Worm (Caenorhabditis elegans): ENCODE data around the gene tars-1.

The tars-1 gene

DNA sequence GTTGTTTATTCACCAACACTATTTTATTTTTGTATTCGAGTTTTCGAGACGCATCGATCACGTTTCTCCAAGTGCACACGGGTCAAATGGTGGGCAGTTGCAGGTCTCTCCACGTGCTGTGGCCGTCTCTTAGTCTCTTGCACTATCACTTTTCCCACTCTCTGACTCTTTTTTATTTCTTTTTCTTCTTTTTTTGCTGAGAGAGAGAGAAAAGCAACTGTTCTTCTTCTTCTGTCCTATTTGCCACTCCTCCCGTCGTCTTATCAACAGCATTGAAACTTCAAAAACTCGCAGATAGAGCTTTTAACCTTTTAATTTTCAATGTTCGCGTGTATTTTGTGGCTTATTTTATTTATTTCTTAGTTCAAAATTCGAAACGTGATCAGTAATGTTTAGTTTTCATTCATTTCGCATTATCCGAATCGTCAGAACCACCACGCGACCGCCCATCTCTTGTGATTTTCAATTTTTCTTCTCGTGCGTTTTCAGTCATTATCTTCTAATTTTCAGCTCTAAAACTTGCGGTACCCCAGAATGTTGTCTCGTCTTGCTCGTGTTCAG is 33.2 kb upstream of the tars-1 start, which contains the start of gene alh-8 (continued):
- TF ChIP-seq grh-1 (GFP tag; IDR thresholded peaks at IDR 0.05), result no peak
- TF ChIP-seq skn-1 (tag; optimal IDR thresholded peaks at IDR 0.05), result peak; percentile 29
- no peak for TF ChIP-seq hpl-2 (GFP tag; optimal IDR thresholded peaks at IDR 0.05)
- TF ChIP-seq nhr-71 (tag; optimal IDR thresholded peaks at IDR 0.05), result peak; percentile 86
- TF ChIP-seq nhr-20 (tag; optimal IDR thresholded peaks at IDR 0.05), result peak; percentile 76
- peak; percentile 29 for TF ChIP-seq xbp-1 (tag; optimal IDR thresholded peaks at IDR 0.05)
- TF ChIP-seq ztf-4 (tag; optimal IDR thresholded peaks at IDR 0.05), result peak; percentile 45
- peak; percentile 46 for TF ChIP-seq C16A3.4 (tag; optimal IDR thresholded peaks at IDR 0.05)
- no peak for TF ChIP-seq unc-62 (GFP tag; optimal IDR thresholded peaks at IDR 0.05)
- peak in 2 of 6 experiments; percentile 1 to 15 for TF ChIP-seq elt-3 (tag; optimal IDR thresholded peaks at IDR 0.05)
- no peak for TF ChIP-seq aly-2 (tag; optimal IDR thresholded peaks at IDR 0.05)
- TF ChIP-seq ztf-11 (tag; optimal IDR thresholded peaks at IDR 0.05), result no peak
- peak; percentile 15 to 30 for TF ChIP-seq efl-1 (optimal IDR thresholded peaks at IDR 0.05)
- TF ChIP-seq efl-1 (GFP tag; optimal IDR thresholded peaks at IDR 0.05 in 1 of 2), result no peak
- peak; percentile 21 for TF ChIP-seq blmp-1 (tag; optimal IDR thresholded peaks at IDR 0.05)
- peak; percentile 40 for TF ChIP-seq pag-3 (tag; optimal IDR thresholded peaks at IDR 0.05; ENCODE audit: borderline replicate concordance, insufficient read depth)
- no peak for TF ChIP-seq egl-27 (tag; optimal IDR thresholded peaks at IDR 0.05)
- TF ChIP-seq vab-15 (tag; optimal IDR thresholded peaks at IDR 0.05), result no peak
- TF ChIP-seq mdl-1 (tag; optimal IDR thresholded peaks at IDR 0.05), result peak in 1 of 2 experiments; percentile 94
- TF ChIP-seq ceh-8 (GFP tag; optimal IDR thresholded peaks at IDR 0.05), result no peak
- peak in 2 of 3 experiments; percentile 22 to 38 for TF ChIP-seq dpl-1 (GFP tag; optimal IDR thresholded peaks at IDR 0.05)

DNA sequence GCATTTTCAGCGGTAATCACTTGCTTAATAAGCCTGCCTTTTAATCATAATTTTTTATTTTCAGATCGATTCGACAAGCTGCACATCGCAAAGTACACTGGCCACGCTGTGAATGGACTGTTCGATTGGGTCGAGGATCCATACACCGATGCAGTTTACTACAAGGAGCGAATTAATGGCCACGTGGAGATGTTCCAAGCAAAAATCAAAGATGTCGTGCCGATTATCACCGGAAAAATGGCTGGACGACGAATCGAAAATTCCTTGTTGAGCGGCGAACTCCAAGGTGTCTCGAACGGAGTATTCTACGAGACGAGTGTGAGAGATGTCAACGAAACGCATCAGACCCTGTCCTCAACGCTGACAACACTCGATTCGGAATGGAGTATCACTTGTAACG is 32.0 kb upstream of the tars-1 start:
- TF ChIP-seq mep-1 (tag; optimal IDR thresholded peaks at IDR 0.05), result no peak
- TF ChIP-seq hpl-2 (GFP tag; optimal IDR thresholded peaks at IDR 0.05), result no peak
- no peak for TF ChIP-seq unc-98 (GFP tag; IDR thresholded peaks at IDR 0.05)
- TF ChIP-seq blmp-1 (tag; optimal IDR thresholded peaks at IDR 0.05), result no peak
- no peak for TF ChIP-seq nhr-90 (tag; optimal IDR thresholded peaks at IDR 0.05; ENCODE audit: poor library complexity)
- TF ChIP-seq nhr-19 (GFP tag; conservative IDR thresholded peaks at IDR 0.05), result no peak
- TF ChIP-seq ets-5 (GFP tag; IDR thresholded peaks at IDR 0.05), result no peak
- no peak for TF ChIP-seq ceh-90 (tag; optimal IDR thresholded peaks at IDR 0.05)
- TF ChIP-seq fos-1 (tag; optimal IDR thresholded peaks at IDR 0.05), result no peak
- no peak for TF ChIP-seq sox-4 (tag; optimal IDR thresholded peaks at IDR 0.05)
- TF ChIP-seq lsy-2 (tag; optimal IDR thresholded peaks at IDR 0.05), result no peak
- no peak for TF ChIP-seq tlp-1 (tag; optimal IDR thresholded peaks at IDR 0.05)
- no peak for TF ChIP-seq fkh-4 (tag; optimal IDR thresholded peaks at IDR 0.05; ENCODE audit: borderline replicate concordance)
- TF ChIP-seq unc-30 (tag; optimal IDR thresholded peaks at IDR 0.05), result no peak

DNA sequence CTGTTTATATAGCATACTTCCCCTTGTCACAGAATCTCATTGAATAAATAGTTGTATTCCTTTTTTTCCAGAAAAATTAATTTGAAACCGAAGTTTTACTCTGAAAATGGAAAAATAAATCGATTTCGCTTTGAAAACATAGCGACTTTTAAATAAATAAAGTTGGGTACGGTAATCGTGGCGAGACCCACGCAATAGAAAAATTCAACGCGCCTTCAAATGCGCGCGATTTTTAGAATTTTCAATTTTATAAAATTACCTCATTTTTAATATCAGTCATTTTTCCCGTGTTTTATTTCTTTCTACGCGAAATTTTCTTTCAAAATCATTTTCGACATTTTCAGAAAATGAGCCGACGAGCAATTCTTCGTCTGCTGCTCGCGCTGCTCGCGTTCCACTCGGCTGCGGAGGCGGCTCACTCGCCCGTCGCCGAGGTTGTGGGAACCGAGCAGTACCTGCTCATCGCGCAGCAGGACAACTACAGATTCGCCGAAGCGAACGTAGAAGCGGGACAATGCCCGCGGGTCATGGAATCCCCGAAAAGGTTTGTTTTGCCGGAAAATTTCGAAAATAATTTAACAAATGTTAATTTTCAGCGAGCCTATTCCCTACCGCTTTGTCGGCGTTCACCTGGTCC is 31.1 kb upstream of the tars-1 start, which contains the start of gene F13D12.5:
F13D12.5 (plus strand) TSS at position 345 of the 637 bp plus-strand sequence.
- TF ChIP-seq fkh-4 (tag; optimal IDR thresholded peaks at IDR 0.05; ENCODE audit: borderline replicate concordance) (no peak), nhr-71 (tag; optimal IDR thresholded peaks at IDR 0.05) (peak; percentile 30)

DNA sequence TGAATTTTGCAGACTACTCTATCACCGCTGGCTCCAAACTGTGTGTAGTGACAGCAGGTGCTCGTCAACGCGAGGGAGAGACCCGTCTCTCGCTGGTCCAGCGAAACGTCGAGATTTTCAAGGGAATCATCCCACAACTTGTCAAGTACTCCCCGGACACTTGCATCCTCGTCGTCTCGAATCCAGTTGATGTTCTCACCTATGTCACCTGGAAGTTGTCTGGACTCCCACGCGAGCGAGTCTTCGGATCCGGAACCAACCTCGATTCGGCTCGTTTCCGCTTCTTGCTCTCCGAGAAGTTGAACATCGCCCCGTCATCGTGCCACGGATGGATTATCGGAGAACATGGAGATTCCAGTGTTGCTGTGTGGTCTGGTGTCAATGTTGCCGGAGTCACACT is 30.2 kb upstream of the tars-1 start:
- no peak for TF ChIP-seq unc-62 (GFP tag; optimal IDR thresholded peaks at IDR 0.05)
- no peak for TF ChIP-seq unc-86 (tag; optimal IDR thresholded peaks at IDR 0.05)
- no peak for TF ChIP-seq C16A3.4 (tag; optimal IDR thresholded peaks at IDR 0.05)
- no peak for TF ChIP-seq jun-1 (tag; optimal IDR thresholded peaks at IDR 0.05)
- no peak for TF ChIP-seq fkh-10 (GFP tag; optimal IDR thresholded peaks at IDR 0.05)
- TF ChIP-seq isw-1 (GFP tag; IDR thresholded peaks at IDR 0.05), result no peak
- no peak for TF ChIP-seq alr-1 (tag; optimal IDR thresholded peaks at IDR 0.05; ENCODE audit: borderline replicate concordance)
